Worm (Caenorhabditis elegans): ENCODE data around the gene xtr-2.

Gene xtr-2

ce11 chrX:12315268-12315667 lies at the start of gene xtr-2:
TSS of gene xtr-2 (plus strand) at chrX:12315568.
- TF ChIP-seq madf-8 (GFP tag; conservative IDR thresholded peaks at IDR 0.05) (no peak), egl-44 (GFP tag; IDR thresholded peaks at IDR 0.05) (no peak), rec-8 (tag; optimal IDR thresholded peaks at IDR 0.05) (no peak), lag-1 (GFP tag; IDR thresholded peaks at IDR 0.05) (no peak), unc-130 (GFP tag; optimal IDR thresholded peaks at IDR 0.05) (no peak), ztf-6 (GFP tag; IDR thresholded peaks at IDR 0.05) (no peak), F37B4.10 (GFP tag; IDR thresholded peaks at IDR 0.05) (no peak), ceh-100 (GFP tag; IDR thresholded peaks at IDR 0.05) (no peak), ceh-91 (GFP tag; IDR thresholded peaks at IDR 0.05) (no peak), F33H1.4 (GFP tag; IDR thresholded peaks at IDR 0.05) (no peak), ceh-27 (GFP tag; optimal IDR thresholded peaks at IDR 0.05) (no peak), nfyb-1 (GFP tag; IDR thresholded peaks at IDR 0.05) (no peak), athp-1 (tag; optimal IDR thresholded peaks at IDR 0.05) (no peak)

- TF ChIP-seq let-526 (GFP tag; IDR thresholded peaks at IDR 0.05) (no peak), nfya-2 (GFP tag; IDR thresholded peaks at IDR 0.05) (no peak), nfyb-1 (GFP tag; IDR thresholded peaks at IDR 0.05) (no peak), madf-6 (GFP tag; IDR thresholded peaks at IDR 0.05) (no peak), snpc-4 (GFP tag; optimal IDR thresholded peaks at IDR 0.05) (no peak), snpc-4 (tag; optimal IDR thresholded peaks at IDR 0.05) (no peak), Y67H2A.10 (GFP tag; conservative IDR thresholded peaks at IDR 0.05) (no peak), F57C9.4 (tag; optimal IDR thresholded peaks at IDR 0.05) (no peak), Y95B8A.8 (GFP tag; IDR thresholded peaks at IDR 0.05) (no peak), B0261.1 (tag; optimal IDR thresholded peaks at IDR 0.05) (no peak), aptf-2 (GFP tag; conservative IDR thresholded peaks at IDR 0.05) (no peak), hlh-26 (GFP tag; conservative IDR thresholded peaks at IDR 0.05) (no peak)
These were observed 44.5 kb upstream of the xtr-2 start, which contains the start of gene otpl-8 for ce11 chrX:12270841-12271240. TSS of gene otpl-8 (minus strand) at chrX:12270941.

ce11 chrX:12273870-12274269 lies 41.5 kb upstream of the xtr-2 start, which contains the start of gene H19J13.2:
TSS of gene H19J13.2 (minus strand) at chrX:12273970.
- no peak for TF ChIP-seq B0019.2 (GFP tag; conservative IDR thresholded peaks at IDR 0.05)

ce11 chrX:12275577-12275976 lies 39.8 kb upstream of the xtr-2 start, which contains the start of gene C04B4.6:
TSS of gene C04B4.6 (minus strand) at chrX:12275677.
- no peak for TF ChIP-seq egl-18 (GFP tag; IDR thresholded peaks at IDR 0.05)
- no peak for TF ChIP-seq nhr-120 (GFP tag; IDR thresholded peaks at IDR 0.05)
- no peak for TF ChIP-seq Y79H2A.3 (GFP tag; conservative IDR thresholded peaks at IDR 0.05)
- TF ChIP-seq madf-3 (GFP tag; IDR thresholded peaks at IDR 0.05) = no peak
- TF ChIP-seq hmg-1.2 (GFP tag; IDR thresholded peaks at IDR 0.05) = no peak
- no peak for TF ChIP-seq aptf-2 (GFP tag; conservative IDR thresholded peaks at IDR 0.05)
- TF ChIP-seq attf-5 (GFP tag; optimal IDR thresholded peaks at IDR 0.05) = no peak
- no peak for TF ChIP-seq athp-1 (tag; optimal IDR thresholded peaks at IDR 0.05)
- TF ChIP-seq unc-62 (GFP tag; optimal IDR thresholded peaks at IDR 0.05) = no peak
- no peak for TF ChIP-seq tbx-9 (tag; optimal IDR thresholded peaks at IDR 0.05; ENCODE audit: borderline replicate concordance)
- TF ChIP-seq ztf-3 (GFP tag; optimal IDR thresholded peaks at IDR 0.05) = no peak

Measured in whole organism, young adult.